Fruit fly (Drosophila melanogaster): Measurements from ENCODE around the gene Snoo.

Snoo gene

dm6 chr2L:8024325-8024724 is 40.3 kb upstream of the Snoo start (continued):
- TF ChIP-seq org-1 (GFP tag; optimal IDR thresholded peaks at IDR 0.05) (no peak), chinmo (GFP tag; IDR thresholded peaks at IDR 0.05; ENCODE audit: partially characterized antibody) (0 out of 4 replicates have a peak, but pooled peaks have one; percentile 1), abd-A (tag; optimal IDR thresholded peaks at IDR 0.05) (no peak)

- no peak for TF ChIP-seq CG4424 (GFP tag; optimal IDR thresholded peaks at IDR 0.05)
- TF ChIP-seq BtbVII (GFP tag; optimal IDR thresholded peaks at IDR 0.05): peak; percentile 41
- TF ChIP-seq sens (GFP tag): peak; percentile 49
- TF ChIP-seq CG10543 (GFP tag; optimal IDR thresholded peaks at IDR 0.05): peak; percentile 40
- no peak for TF ChIP-seq insv (GFP tag; optimal IDR thresholded peaks at IDR 0.05)
- TF ChIP-seq abd-A (tag; optimal IDR thresholded peaks at IDR 0.05): peak; percentile 27
- no peak for TF ChIP-seq pfk (GFP tag; optimal IDR thresholded peaks at IDR 0.05)
- TF ChIP-seq sd (tag; optimal IDR thresholded peaks at IDR 0.05): peak; percentile 81
- peak; percentile 39 for TF ChIP-seq Deaf1 (tag; optimal IDR thresholded peaks at IDR 0.05)
- peak; percentile 46 for TF ChIP-seq CG13287 (GFP tag; IDR thresholded peaks at IDR 0.05; ENCODE audit: partially characterized antibody)
- no peak for TF ChIP-seq CG18764 (GFP tag; optimal IDR thresholded peaks at IDR 0.05)
- peak; percentile 12 for TF ChIP-seq CG11504 (tag; optimal IDR thresholded peaks at IDR 0.05)
- TF ChIP-seq CG2199 (GFP tag; IDR thresholded peaks at IDR 0.05): 0 out of 3 replicates have a peak, but pooled peaks have one; percentile 61
- peak; percentile 1 for TF ChIP-seq CG12769 (tag; optimal IDR thresholded peaks at IDR 0.05)
- TF ChIP-seq chm (GFP tag; IDR thresholded peaks at IDR 0.05): 0 out of 2 replicates have a peak, but pooled peaks have one; percentile 31
- no peak for TF ChIP-seq H2.0 (GFP tag; IDR thresholded peaks at IDR 0.05)
- peak; percentile 70 for TF ChIP-seq Med (GFP tag)
- TF ChIP-seq CG42726 (GFP tag; IDR thresholded peaks at IDR 0.05; ENCODE audit: partially characterized antibody): no peak
- TF ChIP-seq Trl (optimal IDR thresholded peaks at IDR 0.05): peak; percentile 4 to 58
- TF ChIP-seq Trl (GFP tag; optimal IDR thresholded peaks at IDR 0.05): no peak
- no peak for TF ChIP-seq Adf1 (GFP tag; IDR thresholded peaks at IDR 0.05)
- TF ChIP-seq CHES-1-like (GFP tag; optimal IDR thresholded peaks at IDR 0.05): no peak
- TF ChIP-seq Optix (GFP tag; IDR thresholded peaks at IDR 0.05): no peak
- TF ChIP-seq ci (GFP tag; IDR thresholded peaks at IDR 0.05): peak; percentile 38; the same call in 1 of the 3 replicates
- TF ChIP-seq CG7271 (tag; optimal IDR thresholded peaks at IDR 0.05): no peak
- no peak for TF ChIP-seq CG31388 (GFP tag; optimal IDR thresholded peaks at IDR 0.05)
- TF ChIP-seq CG15269 (tag; optimal IDR thresholded peaks at IDR 0.05): peak; percentile 30
- peak; percentile 9 for TF ChIP-seq CG15514 (GFP tag; optimal IDR thresholded peaks at IDR 0.05)
- peak in 1 of 2 experiments; percentile 8 for TF ChIP-seq Pdp1 (GFP tag; optimal IDR thresholded peaks at IDR 0.05)
- TF ChIP-seq CG13894 (tag; optimal IDR thresholded peaks at IDR 0.05): peak; percentile 38
- TF ChIP-seq CG34376 (GFP tag; optimal IDR thresholded peaks at IDR 0.05): peak; percentile 12
- TF ChIP-seq zfh2 (GFP tag; optimal IDR thresholded peaks at IDR 0.05): no peak
- TF ChIP-seq oc (tag; optimal IDR thresholded peaks at IDR 0.05): no peak
- peak; percentile 88; the same call in 3 of the 4 replicates for TF ChIP-seq chinmo (GFP tag; IDR thresholded peaks at IDR 0.05; ENCODE audit: partially characterized antibody)
- TF ChIP-seq CG9932 (GFP tag; IDR thresholded peaks at IDR 0.05): peak; percentile 21; the same call in 1 of the 2 replicates
- TF ChIP-seq Jarid2 (GFP tag; optimal IDR thresholded peaks at IDR 0.05): peak; percentile 59
- TF ChIP-seq Oli (tag; optimal IDR thresholded peaks at IDR 0.05): no peak
- no peak for TF ChIP-seq luna (GFP tag; optimal IDR thresholded peaks at IDR 0.05)
Measured at dm6 chr2L:8012551-8012950, 28.6 kb upstream of the Snoo start.

Data from whole organism, embryonic.